Worm (Caenorhabditis elegans) whole organism, midembryonic: Measurements from ENCODE around the gene Y9C12A.1.

ENCODE experiments used
- T22C8.4 ChIP-seq: fragments of 200-800 bp; sonication (Bioruptor generic); IDR thresholded peaks from 2 replicates; pipeline ENCODE4 v1.3.6; 2022; ENCODE audit warnings: missing genetic modification characterization, missing compliant biosample characterization
- cog-1 ChIP-seq: sonication (generic microtip); optimal IDR thresholded peaks from 2 replicates; lab custom pipeline; 2016; ENCODE audit warnings: missing genetic modification characterization, missing compliant biosample characterization
- flt-1 ChIP-seq: fragments of 200-800 bp; sonication (Bioruptor generic); IDR thresholded peaks from 2 replicates; pipeline ENCODE4 v1.3.6; 2022; ENCODE audit warnings: missing genetic modification characterization, missing compliant biosample characterization
- klf-2 ChIP-seq: fragments of 200-800 bp; sonication (Bioruptor generic); conservative IDR thresholded peaks from 2 replicates; pipeline ENCODE4 v1.3.6; 2022; ENCODE audit warnings: missing genetic modification reagents, missing genetic modification characterization, missing compliant biosample characterization
- med-1 ChIP-seq: sonication (generic microtip); optimal IDR thresholded peaks from 2 replicates; lab custom pipeline; 2017; ENCODE audit warnings: missing genetic modification characterization, mild to moderate bottlenecking, missing compliant biosample characterization, antibody characterized with exemption, missing genetic modification reagents; ENCODE audit not compliant: insufficient read depth
- ref-1 ChIP-seq: fragments of 200-800 bp; sonication (Bioruptor generic); conservative IDR thresholded peaks from 2 replicates; pipeline ENCODE4 v1.3.6; 2022; ENCODE audit warnings: missing genetic modification reagents, missing genetic modification characterization, missing compliant biosample characterization
- tab-1 ChIP-seq: fragments of 200-800 bp; sonication (Bioruptor generic); IDR thresholded peaks from 2 replicates; pipeline ENCODE4 v1.3.6; 2022; ENCODE audit warnings: missing genetic modification characterization, missing compliant biosample characterization
- ztf-23 ChIP-seq: fragments of 200-800 bp; sonication (Bioruptor generic); IDR thresholded peaks from 2 replicates; pipeline ENCODE4 v1.3.6; 2022; ENCODE audit warnings: missing genetic modification reagents, missing genetic modification characterization, missing compliant biosample characterization
- ztf-29 ChIP-seq: fragments of 200-800 bp; sonication (Bioruptor generic); IDR thresholded peaks from 2 replicates; pipeline ENCODE4 v1.3.6; 2022; ENCODE audit warnings: missing genetic modification reagents, missing genetic modification characterization, missing compliant biosample characterization

The Y9C12A.1 gene

DNA sequence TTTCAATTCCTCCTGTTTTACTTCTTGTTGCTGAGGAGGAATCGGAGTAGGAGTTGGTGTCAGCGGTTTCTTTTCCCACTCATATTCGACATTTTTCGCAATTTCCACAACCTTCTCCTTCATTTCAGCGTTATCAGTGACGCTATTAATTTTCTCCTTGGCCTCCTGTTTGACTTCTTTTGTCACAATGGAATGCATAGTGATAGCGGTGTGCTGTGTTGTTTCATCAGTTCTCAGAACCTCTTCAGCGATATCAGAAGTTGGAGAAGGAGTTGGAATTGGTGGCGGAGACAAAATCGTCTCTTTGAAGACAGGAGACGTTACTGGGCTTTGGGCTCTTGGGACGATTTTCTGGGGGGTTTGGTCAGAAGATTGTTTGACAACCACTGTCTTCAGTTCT is 36.1 kb downstream of the Y9C12A.1 start:
- TF ChIP-seq klf-2 (GFP tag; lab: Robert Waterston, UW) (no peak), flt-1 (GFP tag; lab: Robert Waterston, UW) (no peak), med-1 (no peak), T22C8.4 (no peak), ztf-23 (GFP tag; lab: Robert Waterston, UW) (no peak), ztf-29 (no peak), ref-1 (GFP tag; lab: Robert Waterston, UW) (no peak), tab-1 (GFP tag; lab: Robert Waterston, UW) (no peak), cog-1 (tag; lab: Kevin White, UChicago) (no peak)

DNA sequence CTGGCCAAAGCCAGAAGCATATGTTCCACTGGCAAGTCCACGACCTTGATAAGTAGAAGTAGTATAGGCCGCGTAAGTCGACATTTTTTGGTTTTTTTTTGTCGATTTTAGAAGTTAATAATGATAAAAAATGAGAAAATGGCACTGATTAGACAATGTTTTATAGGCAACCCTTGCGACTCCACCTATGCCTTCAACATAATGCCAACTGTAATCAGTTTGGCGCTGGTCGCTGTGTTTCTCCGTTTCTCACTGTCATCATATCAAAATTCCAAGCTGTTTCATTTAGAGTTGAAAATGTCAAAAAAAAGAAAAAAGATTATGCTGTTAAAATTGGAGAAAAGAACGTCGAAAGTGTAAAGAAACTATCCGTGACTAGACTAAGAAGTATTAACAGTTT is 37.0 kb downstream of the Y9C12A.1 start:
- TF ChIP-seq ztf-29: no peak
- no peak for TF ChIP-seq tab-1 (GFP tag; lab: Robert Waterston, UW)
- no peak for TF ChIP-seq T22C8.4
- TF ChIP-seq ztf-23 (GFP tag; lab: Robert Waterston, UW): no peak
- TF ChIP-seq ref-1 (GFP tag; lab: Robert Waterston, UW): no peak
- TF ChIP-seq klf-2 (GFP tag; lab: Robert Waterston, UW): no peak
- no peak for TF ChIP-seq cog-1 (tag; lab: Kevin White, UChicago)
- TF ChIP-seq med-1: no peak
- no peak for TF ChIP-seq flt-1 (GFP tag; lab: Robert Waterston, UW)

DNA sequence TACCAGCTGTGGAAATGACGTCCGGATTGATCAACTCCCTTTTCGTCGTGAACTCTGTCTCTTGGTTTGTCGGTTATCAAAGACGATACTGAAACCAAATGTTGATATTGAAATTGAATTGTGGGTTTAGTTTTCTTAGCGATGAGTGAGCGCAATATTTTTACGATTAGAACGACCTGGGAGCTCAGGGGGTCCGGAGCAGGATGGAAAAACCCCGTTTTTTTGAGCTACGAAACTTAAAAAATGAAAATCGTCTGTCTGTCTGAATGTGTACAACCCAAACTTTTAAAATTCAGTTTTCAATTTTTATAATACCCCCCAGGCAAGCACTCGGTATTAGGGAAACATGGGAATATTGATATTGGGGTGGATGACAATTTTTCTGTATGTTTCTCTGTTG is 39.8 kb downstream of the Y9C12A.1 start:
- TF ChIP-seq T22C8.4 (no peak), flt-1 (GFP tag; lab: Robert Waterston, UW) (no peak), ztf-29 (no peak), ref-1 (GFP tag; lab: Robert Waterston, UW) (no peak)

DNA sequence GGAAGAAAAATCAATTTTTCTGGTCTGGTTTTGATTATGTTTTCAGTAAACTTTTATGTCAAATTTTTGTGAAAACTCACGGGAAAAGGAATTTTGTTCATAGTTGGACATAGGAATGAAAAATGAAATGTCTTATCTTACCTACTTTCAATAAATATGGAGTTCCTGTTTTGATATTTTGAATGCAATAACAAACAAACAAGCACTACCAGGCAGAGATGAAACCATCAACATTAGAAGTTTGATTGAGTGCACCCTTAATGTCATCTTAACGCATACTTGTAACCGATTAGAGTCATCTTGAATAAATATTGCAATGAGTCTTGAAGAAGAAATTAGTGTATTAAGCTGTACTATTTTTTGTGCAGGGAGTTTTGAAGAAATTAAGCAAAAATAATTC is 41.2 kb downstream of the Y9C12A.1 start, which contains the start of gene M6.11:
TSS of gene M6.11 (minus strand) at position 101 of the 400 bp plus-strand sequence.
- TF ChIP-seq T22C8.4 (no peak), tab-1 (GFP tag; lab: Robert Waterston, UW) (no peak), ztf-29 (no peak), flt-1 (GFP tag; lab: Robert Waterston, UW) (no peak), ref-1 (GFP tag; lab: Robert Waterston, UW) (no peak), klf-2 (GFP tag; lab: Robert Waterston, UW) (no peak), med-1 (no peak), ztf-23 (GFP tag; lab: Robert Waterston, UW) (no peak), cog-1 (tag; lab: Kevin White, UChicago) (no peak)

DNA sequence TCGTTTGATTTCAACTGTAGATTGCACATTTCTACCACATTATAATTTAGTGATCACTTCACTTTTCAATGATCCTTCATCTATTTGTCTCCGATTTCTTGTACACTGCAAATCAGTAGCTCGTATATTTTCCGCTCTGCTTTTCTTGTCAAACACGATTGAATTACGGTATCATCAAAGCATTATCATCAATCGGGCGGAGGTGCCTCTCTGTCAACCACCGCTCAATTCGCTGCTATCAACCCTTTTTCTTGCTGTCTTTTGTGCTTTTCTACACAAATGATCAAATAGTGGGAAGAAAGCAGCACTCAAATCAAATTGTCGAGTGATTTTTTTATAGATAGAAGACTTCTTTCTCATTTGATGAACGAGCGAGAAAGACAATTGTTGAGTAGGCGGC is 45.0 kb downstream of the Y9C12A.1 start:
- TF ChIP-seq flt-1 (GFP tag; lab: Robert Waterston, UW) (no peak), med-1 (no peak), ztf-23 (GFP tag; lab: Robert Waterston, UW) (no peak), tab-1 (GFP tag; lab: Robert Waterston, UW) (no peak), ref-1 (GFP tag; lab: Robert Waterston, UW) (no peak), T22C8.4 (no peak), ztf-29 (no peak), cog-1 (tag; lab: Kevin White, UChicago) (no peak), klf-2 (GFP tag; lab: Robert Waterston, UW) (no peak)

DNA sequence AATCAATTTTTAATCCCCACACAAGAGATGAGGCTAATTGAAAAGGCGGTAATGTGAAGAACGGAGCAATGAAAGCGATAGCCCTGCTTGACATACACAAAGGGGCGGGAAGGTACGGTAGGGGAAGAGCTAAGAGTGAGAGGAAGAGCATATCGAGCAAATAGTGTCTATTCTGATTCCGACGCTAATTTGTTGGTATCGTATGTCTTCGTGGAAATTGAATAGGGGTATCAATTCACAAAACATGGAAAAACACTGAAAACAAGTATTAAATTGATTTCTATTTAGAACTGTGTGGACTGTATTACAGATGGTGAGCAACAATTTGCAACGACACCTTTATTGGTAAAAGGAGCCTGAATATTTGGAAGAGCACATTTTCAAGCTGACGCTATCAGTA is 45.7 kb downstream of the Y9C12A.1 start, which contains the start of gene pha-2:
TSS of gene pha-2 (minus strand) at position 101 of the 400 bp plus-strand sequence.
- TF ChIP-seq ztf-23 (GFP tag; lab: Robert Waterston, UW): no peak
- TF ChIP-seq cog-1 (tag; lab: Kevin White, UChicago): no peak
- TF ChIP-seq T22C8.4: no peak
